Worm (Caenorhabditis elegans): Measurements from ENCODE around the gene hach-1.

DNA sequence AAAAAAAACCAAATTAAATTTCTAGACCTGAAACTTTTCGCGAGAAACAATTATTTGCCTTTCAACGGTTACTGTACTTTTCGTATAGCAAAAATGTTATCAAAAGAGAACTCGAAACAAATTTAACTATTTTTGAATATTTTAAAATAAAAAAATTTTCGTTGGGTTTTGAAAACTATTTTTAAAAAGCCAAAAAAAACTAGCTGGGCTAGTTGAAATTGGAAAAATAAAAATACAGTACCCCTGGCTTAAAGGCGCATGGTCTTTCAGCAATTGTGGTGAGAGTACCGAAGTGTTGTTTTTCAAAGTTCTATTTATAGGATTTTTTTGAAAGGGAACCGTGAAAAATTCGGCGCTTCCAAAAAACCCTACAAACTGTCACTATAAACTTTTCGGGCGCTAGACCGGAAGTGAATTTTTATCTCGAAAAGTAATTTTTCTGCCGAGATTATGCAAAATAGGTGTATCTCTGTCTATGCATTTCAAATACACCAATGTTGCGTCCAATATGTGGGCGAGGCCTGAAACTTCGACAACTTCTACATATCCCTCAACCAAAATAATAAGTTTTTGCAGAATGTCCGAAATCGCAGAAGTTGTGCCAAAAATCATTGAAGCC lies 11.4 kb upstream of the hach-1 start, which contains the start of gene D1044.1:
- TF ChIP-seq him-1 (tag; optimal IDR thresholded peaks at IDR 0.05), result no peak
- TF ChIP-seq dao-5 (tag; optimal IDR thresholded peaks at IDR 0.05), result no peak
